Worm (Caenorhabditis elegans): ENCODE data around the gene rexd-1.

DNA sequence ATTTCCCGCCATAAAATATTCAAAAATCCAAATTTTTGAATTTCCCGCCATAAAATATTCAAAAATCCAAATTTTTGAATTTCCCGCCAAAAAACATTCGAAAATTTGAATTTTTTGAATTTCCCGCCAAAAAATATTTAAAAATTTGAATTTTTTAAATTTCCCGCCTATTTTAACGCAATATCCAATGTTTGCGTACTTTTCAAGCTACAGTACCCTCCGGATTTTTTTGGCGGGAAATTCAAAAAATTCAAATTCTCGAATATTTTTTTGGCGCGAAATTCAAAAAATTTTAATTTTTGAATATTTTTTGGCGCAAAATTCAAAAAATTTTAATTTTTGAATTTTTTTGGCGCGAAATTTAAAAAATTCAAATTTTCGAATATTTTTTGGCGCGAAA, 3.2 kb upstream of the rexd-1 start:
- no peak; the same call in 1 of the 2 replicates for TF ChIP-seq D2030.7 (GFP tag; IDR thresholded peaks at IDR 0.05)
- TF ChIP-seq lir-1 (GFP tag; conservative IDR thresholded peaks at IDR 0.05): no peak
- TF ChIP-seq madf-8 (GFP tag; conservative IDR thresholded peaks at IDR 0.05): no peak
- peak; percentile 62 for TF ChIP-seq lsl-1 (GFP tag; optimal IDR thresholded peaks at IDR 0.05)

All from whole organism, young adult.